Worm (Caenorhabditis elegans) whole organism, L4 larva: Measurements from ENCODE around the gene ogdh-2.

Experiments
- T26A8.4 ChIP-seq: fragments of 200-800 bp; sonication (Bioruptor generic); IDR thresholded peaks from 2 replicates; pipeline ENCODE4 v1.3.6; 2022; ENCODE audit warnings: missing genetic modification characterization, missing compliant biosample characterization
- dpl-1 ChIP-seq: fragments of 150-350 bp; optimal IDR thresholded peaks from 2 replicates; lab custom pipeline; 2014; ENCODE audit warnings: missing biosample characterization, missing genetic modification reagents, missing genetic modification characterization
- dve-1 ChIP-seq: sonication (generic microtip); optimal IDR thresholded peaks from 2 replicates; lab custom pipeline; 2017; ENCODE audit warnings: antibody characterized with exemption, mild to moderate bottlenecking, missing genetic modification characterization, missing compliant biosample characterization; ENCODE audit not compliant: insufficient read depth
- fos-1 ChIP-seq: fragments of 150-350 bp; optimal IDR thresholded peaks from 2 replicates; lab custom pipeline; 2014; ENCODE audit warnings: missing biosample characterization, missing genetic modification characterization
- nhr-10 ChIP-seq: fragments of 150-350 bp; optimal IDR thresholded peaks from 2 replicates; lab custom pipeline; 2014; ENCODE audit warnings: missing biosample characterization, missing genetic modification characterization
- nhr-111 ChIP-seq: fragments of 200-800 bp; sonication (Bioruptor generic); optimal IDR thresholded peaks from 2 replicates; lab custom pipeline; 2018; ENCODE audit warnings: mild to moderate bottlenecking, missing genetic modification characterization, missing compliant biosample characterization

The ogdh-2 gene

DNA sequence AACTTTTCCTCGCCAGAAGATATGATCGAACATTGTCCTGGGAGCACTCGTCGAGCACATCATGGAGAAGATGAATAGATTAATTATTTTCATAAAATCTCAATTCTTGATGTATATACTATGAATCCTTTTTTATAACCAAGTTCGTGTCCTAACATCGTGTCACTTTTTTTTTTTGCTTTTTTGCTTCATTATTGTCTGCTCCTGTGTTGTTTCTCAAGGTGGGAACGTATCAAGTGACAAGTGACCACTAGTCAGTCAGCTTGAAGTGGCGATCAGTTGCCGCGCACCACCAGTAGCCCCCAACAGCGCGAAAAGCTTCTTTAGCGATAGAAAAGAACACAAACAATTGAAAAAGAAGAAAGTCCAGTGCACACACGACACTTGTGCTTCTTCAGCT lies 58.0 kb downstream of the ogdh-2 start, which contains the start of gene lrx-1:
TSS of gene lrx-1 (plus strand) at position 301 of the 400 bp plus-strand sequence.
- TF ChIP-seq fos-1: no peak
- no peak for TF ChIP-seq dpl-1
- no peak for TF ChIP-seq dve-1 (tag; lab: Kevin White, UChicago)
- no peak for TF ChIP-seq nhr-111 (GFP tag; lab: Kevin White, UChicago)
- TF ChIP-seq T26A8.4 (GFP tag; lab: Robert Waterston, UW): no peak
- no peak for TF ChIP-seq nhr-10 (tag; lab: Kevin White, UChicago)
